Fruit fly (Drosophila melanogaster) whole organism, larva: ENCODE results near the gene CG6865.

Experiments
- noc ChIP-seq: fragments of 200-800 bp; sonication (Bioruptor generic); optimal IDR thresholded peaks from 3 replicates; lab custom pipeline; 2019; ENCODE audit warnings: missing biosample characterization, mild to moderate bottlenecking, missing genetic modification characterization, moderate library complexity

Gene CG6865

DNA sequence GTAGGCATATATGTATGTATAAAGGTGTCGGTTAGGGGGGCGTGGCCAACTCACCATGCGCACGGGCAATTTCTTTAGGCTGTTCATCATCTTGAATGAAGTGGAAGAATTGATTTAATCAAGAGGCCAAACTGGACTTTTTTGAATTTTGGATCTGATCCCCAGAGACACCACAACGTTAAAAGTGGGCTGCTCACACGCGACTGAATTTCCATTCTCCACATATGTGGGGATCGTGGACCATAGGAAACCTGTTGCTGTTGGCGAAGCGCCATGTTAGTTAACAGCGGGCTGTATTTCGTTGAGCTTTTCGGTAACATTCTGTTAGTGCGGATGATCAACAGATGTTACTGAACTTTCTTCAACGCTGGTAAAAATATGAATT lies 34.6 kb downstream of the CG6865 start, which contains the start of gene CG3902:
Gene CG3902, minus strand, starts transcription at position 208 of the 385 bp plus-strand sequence.
- peak; percentile 51 for TF ChIP-seq noc

DNA sequence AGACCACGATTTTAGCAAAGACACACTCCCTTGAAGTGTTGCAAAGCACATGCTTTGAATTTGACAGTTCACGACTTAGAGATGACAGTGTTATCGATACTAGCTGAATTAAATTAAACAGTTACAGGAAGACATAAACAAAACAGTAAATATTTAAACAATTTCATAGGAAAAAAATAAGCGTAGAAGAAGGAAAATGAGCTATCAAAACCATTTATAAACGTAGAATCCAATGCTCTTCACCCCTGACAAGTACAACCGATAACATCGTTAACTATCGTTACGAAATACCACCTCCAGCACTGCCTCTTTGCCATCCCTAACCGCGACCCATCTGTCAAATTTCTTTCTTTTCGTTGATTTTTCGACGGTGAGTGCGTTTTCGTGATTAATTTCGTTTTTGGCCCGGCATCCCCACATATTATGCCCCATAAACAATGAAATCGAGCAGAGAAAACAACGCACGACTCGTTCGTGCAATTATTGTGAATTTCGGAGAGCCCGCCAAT lies 35.4 kb downstream of the CG6865 start, which contains the start of gene RpL26:
Gene RpL26, plus strand, starts transcription at position 106 of the 509 bp plus-strand sequence.
- peak; percentile 68 for TF ChIP-seq noc

DNA sequence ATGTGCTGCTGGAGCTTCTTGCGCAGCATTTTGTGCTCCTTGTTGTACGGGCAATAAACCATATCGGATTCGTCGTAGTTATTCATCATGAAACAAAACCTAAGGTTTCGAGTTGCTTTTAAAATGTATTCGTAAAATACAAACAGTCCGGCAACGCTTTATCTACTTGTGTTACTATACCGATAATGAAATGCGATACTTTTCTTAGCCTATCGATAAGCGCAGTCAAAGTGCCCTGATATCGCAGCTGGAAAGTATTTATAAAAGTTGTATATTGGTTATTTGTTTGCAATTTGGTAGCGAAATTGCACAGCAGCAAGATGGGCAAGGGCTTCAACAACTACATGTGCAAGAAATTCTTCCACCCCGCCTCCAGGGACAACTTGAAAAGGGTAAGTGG lies 38.0 kb downstream of the CG6865 start, which contains the start of the genes arx and CG6843:
Gene arx, minus strand, starts transcription at position 144 of the 400 bp plus-strand sequence.
Gene CG6843, plus strand, starts transcription at position 184 of the 400 bp plus-strand sequence.
- TF ChIP-seq noc: no peak

DNA sequence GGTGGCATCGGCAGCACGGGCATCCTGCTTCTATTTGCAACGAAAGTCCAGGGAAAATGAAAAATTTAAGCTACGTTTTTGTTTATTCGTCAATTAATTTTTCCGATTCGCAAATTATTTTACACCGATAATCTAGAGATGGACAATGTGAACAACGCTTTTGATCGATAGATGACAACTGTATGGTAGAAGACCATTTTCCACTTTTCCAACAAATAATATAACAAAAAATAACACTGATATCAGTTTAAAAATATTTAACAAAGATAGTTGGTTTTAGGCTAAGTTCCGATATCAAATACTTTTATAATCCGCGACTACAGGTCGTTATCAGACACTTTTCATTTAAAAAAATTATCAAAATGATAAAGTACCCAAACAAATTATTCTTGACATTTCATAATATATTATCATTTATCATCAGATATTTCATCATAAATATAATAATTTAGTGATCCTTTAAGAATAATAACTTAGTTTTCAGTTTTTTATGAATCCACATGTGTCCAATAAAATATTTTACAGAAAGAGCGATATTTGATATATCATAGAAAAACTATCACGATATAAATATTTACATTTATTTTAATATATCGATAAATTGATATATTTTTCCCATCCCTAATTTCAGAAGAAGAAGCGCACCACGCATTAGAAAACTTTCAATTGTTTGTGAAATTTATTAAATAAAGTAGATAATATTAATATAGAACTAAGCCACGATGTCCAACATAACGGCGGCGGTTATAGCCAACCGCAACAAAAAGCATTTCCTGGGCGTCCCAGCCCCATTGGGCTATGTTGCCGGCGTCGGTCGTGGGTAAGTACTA lies 41.5 kb downstream of the CG6865 start, which contains the start of the genes CSN1b and Prp6:
Gene CSN1b, minus strand, starts transcription at position 159 of the 830 bp plus-strand sequence.
Gene Prp6, plus strand, starts transcription at position 601 of the 830 bp plus-strand sequence.
- no peak for TF ChIP-seq noc

DNA sequence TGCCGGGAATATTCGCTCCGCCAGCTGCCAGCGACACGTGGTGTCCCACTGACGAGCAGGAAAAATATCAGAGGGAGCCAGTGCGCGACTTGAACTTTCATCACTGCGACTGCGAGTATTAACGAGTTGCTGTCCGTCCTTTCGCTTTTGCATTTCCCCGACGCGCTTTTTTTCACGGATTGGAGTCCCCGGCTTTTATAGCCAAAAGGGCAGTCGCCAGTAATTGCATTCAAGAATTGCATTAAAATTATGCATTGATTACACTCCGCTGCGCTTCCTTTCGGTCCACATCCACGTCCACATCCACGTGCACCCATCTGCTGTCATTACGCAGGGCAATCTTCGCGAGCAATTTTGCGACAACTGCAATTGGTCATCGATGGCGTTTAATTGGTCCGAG lies 47.6 kb downstream of the CG6865 start, which contains the start of gene Ir75d:
Gene Ir75d, minus strand, starts transcription at position 101 of the 400 bp plus-strand sequence.
- no peak for TF ChIP-seq noc

DNA sequence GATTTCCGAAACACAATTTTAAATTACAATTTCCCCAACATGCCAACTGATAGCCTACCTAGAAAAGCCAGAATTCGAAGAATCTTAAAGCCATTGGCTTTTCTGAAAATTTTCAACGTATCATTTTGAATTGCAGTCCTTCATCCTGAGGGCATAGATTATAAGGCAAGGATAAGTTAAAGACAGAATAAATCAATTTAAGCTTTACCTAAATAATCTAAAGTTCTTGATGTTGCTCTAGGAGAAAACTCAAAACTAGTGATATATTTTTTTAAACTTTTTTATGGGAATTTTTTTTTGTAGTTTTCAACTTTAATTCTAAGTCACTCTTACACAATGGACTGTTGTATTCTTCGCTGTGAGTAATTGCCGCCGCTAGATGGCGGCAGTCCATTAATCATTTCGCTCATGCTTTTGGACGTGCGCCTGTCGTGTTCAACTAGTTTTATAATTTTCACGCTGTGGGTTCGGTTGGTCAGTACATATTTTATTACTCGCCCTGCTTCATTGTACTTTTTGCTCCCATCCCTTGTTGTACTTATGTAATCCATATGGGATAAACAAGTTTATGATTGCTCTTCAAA lies 50.7 kb downstream of the CG6865 start, which contains the start of gene COX6AL2:
Gene COX6AL2, minus strand, starts transcription at position 51 of the 584 bp plus-strand sequence.
- TF ChIP-seq noc: no peak
